Fruit fly (Drosophila melanogaster) whole organism, prepupa: ENCODE measurements around the gene CG5024.

ENCODE experiments used
- Blimp-1 ChIP-seq: fragments of 200-800 bp; sonication (Bioruptor generic); optimal IDR thresholded peaks from 3 replicates; lab custom pipeline; 2017; ENCODE audit warnings: missing biosample characterization, missing genetic modification characterization, mild to moderate bottlenecking, moderate library complexity, missing genetic modification reagents
- CG10631 ChIP-seq: fragments of 200-800 bp; sonication (Bioruptor generic); optimal IDR thresholded peaks from 2 replicates; lab custom pipeline; 2016; ENCODE audit warnings: missing biosample characterization, missing genetic modification characterization
- CG10669 ChIP-seq: fragments of 200-800 bp; sonication (Bioruptor generic); optimal IDR thresholded peaks from 3 replicates; lab custom pipeline; 2018; ENCODE audit warnings: missing biosample characterization, mild to moderate bottlenecking, missing genetic modification characterization, moderate library complexity
- CG11294 ChIP-seq: fragments of 200-800 bp; sonication (Bioruptor generic); IDR thresholded peaks from 2 replicates; pipeline ENCODE4 v1.3.6; 2022; ENCODE audit warnings: missing biosample characterization, missing genetic modification characterization
- CG15336 ChIP-seq: fragments of 200-800 bp; sonication (Bioruptor generic); IDR thresholded peaks from 2 replicates; pipeline ENCODE4 v1.3.6; 2022; ENCODE audit warnings: missing biosample characterization, missing genetic modification characterization
- CG16779 ChIP-seq: fragments of 200-800 bp; sonication (Bioruptor generic); optimal IDR thresholded peaks from 3 replicates; lab custom pipeline; 2017; ENCODE audit warnings: missing biosample characterization, mild to moderate bottlenecking, missing genetic modification characterization
- CG3032 ChIP-seq: fragments of 200-800 bp; optimal IDR thresholded peaks from 2 replicates; lab custom pipeline; 2019; ENCODE audit warnings: missing biosample characterization, mild to moderate bottlenecking, missing genetic modification characterization, moderate library complexity
- CG31627 ChIP-seq: fragments of 200-800 bp; sonication (Bioruptor generic); optimal IDR thresholded peaks from 3 replicates; lab custom pipeline; 2016; ENCODE audit warnings: missing biosample characterization, missing genetic modification characterization
- CG3919 ChIP-seq: fragments of 200-800 bp; sonication (Bioruptor generic); optimal IDR thresholded peaks from 3 replicates; lab custom pipeline; 2016; ENCODE audit warnings: missing biosample characterization, missing genetic modification characterization
- CG4318 ChIP-seq: fragments of 200-800 bp; sonication (Bioruptor generic); optimal IDR thresholded peaks from 3 replicates; lab custom pipeline; 2017; ENCODE audit warnings: missing biosample characterization, mild to moderate bottlenecking, missing genetic modification characterization
- CG6792 ChIP-seq: fragments of 200-800 bp; sonication (Bioruptor generic); optimal IDR thresholded peaks from 3 replicates; lab custom pipeline; 2016; ENCODE audit warnings: missing biosample characterization, missing genetic modification characterization
- CG7368 ChIP-seq: fragments of 200-800 bp; sonication (Bioruptor generic); optimal IDR thresholded peaks from 3 replicates; lab custom pipeline; 2016; ENCODE audit warnings: missing biosample characterization, missing genetic modification characterization
- CG8119 ChIP-seq: fragments of 200-800 bp; sonication (Bioruptor generic); IDR thresholded peaks from 3 replicates; pipeline ENCODE4 v1.3.6; 2022; ENCODE audit warnings: missing biosample characterization, missing genetic modification characterization
- CG9139 ChIP-seq: fragments of 200-800 bp; sonication (Bioruptor generic); optimal IDR thresholded peaks from 3 replicates; lab custom pipeline; 2017; ENCODE audit warnings: missing biosample characterization, mild to moderate bottlenecking, missing genetic modification characterization
- Ets21C ChIP-seq: fragments of 200-800 bp; sonication (Bioruptor generic); optimal IDR thresholded peaks from 3 replicates; lab custom pipeline; 2016; ENCODE audit warnings: missing biosample characterization, missing genetic modification characterization
- Ets96B ChIP-seq: fragments of 200-800 bp; optimal IDR thresholded peaks from 2 replicates; lab custom pipeline; 2019; ENCODE audit warnings: missing biosample characterization, mild to moderate bottlenecking, missing genetic modification characterization, moderate library complexity
- Gug ChIP-seq: fragments of 200-800 bp; sonication (Bioruptor generic); IDR thresholded peaks from 2 replicates; pipeline ENCODE4 v1.3.6; 2022; ENCODE audit warnings: missing biosample characterization, missing genetic modification characterization
- Hr38 ChIP-seq: sonication (Bioruptor generic); optimal IDR thresholded peaks from 2 replicates; lab custom pipeline; 2016; ENCODE audit warnings: missing biosample characterization, missing genetic modification characterization
- Met ChIP-seq: fragments of 200-800 bp; sonication (Bioruptor generic); optimal IDR thresholded peaks from 3 replicates; lab custom pipeline; 2016; ENCODE audit warnings: missing biosample characterization, missing genetic modification characterization
- Smox ChIP-seq: fragments of 200-800 bp; sonication (Bioruptor generic); optimal IDR thresholded peaks from 3 replicates; lab custom pipeline; 2016; ENCODE audit warnings: missing biosample characterization, missing genetic modification characterization
- Sox14 ChIP-seq: fragments of 200-800 bp; sonication (Bioruptor generic); optimal IDR thresholded peaks from 3 replicates; lab custom pipeline; 2016; ENCODE audit warnings: missing biosample characterization, missing genetic modification characterization
- achi ChIP-seq: fragments of 200-800 bp; sonication (Bioruptor generic); optimal IDR thresholded peaks from 3 replicates; lab custom pipeline; 2016; ENCODE audit warnings: missing biosample characterization, missing genetic modification characterization
- acj6 ChIP-seq: fragments of 200-800 bp; sonication (Bioruptor generic); optimal IDR thresholded peaks from 3 replicates; lab custom pipeline; 2016; ENCODE audit warnings: missing biosample characterization, missing genetic modification characterization
- cyc ChIP-seq: fragments of 200-800 bp; sonication (Bioruptor generic); optimal IDR thresholded peaks from 3 replicates; lab custom pipeline; 2016; ENCODE audit warnings: missing biosample characterization, missing genetic modification characterization
- dsx ChIP-seq: fragments of 200-800 bp; optimal IDR thresholded peaks from 3 replicates; lab custom pipeline; 2019; ENCODE audit warnings: missing biosample characterization, mild to moderate bottlenecking, missing genetic modification characterization, moderate library complexity; ENCODE audit not compliant: poor library complexity, severe bottlenecking
- eg ChIP-seq: fragments of 200-800 bp; sonication (Bioruptor generic); IDR thresholded peaks from 3 replicates; pipeline ENCODE4 v1.3.6; 2022; ENCODE audit warnings: missing biosample characterization, missing genetic modification characterization
- esn ChIP-seq: fragments of 200-800 bp; sonication (Bioruptor generic); optimal IDR thresholded peaks from 2 replicates; lab custom pipeline; 2016; ENCODE audit warnings: missing biosample characterization, mild to moderate bottlenecking, missing genetic modification characterization, moderate library complexity
- fd85E ChIP-seq: fragments of 200-800 bp; sonication (Bioruptor generic); optimal IDR thresholded peaks from 3 replicates; lab custom pipeline; 2016; ENCODE audit warnings: missing biosample characterization, missing genetic modification characterization
- fkh ChIP-seq: fragments of 200-800 bp; sonication (Bioruptor generic); optimal IDR thresholded peaks from 3 replicates; lab custom pipeline; 2017; ENCODE audit warnings: missing biosample characterization, mild to moderate bottlenecking, missing genetic modification characterization, moderate library complexity
- lz ChIP-seq: fragments of 200-800 bp; sonication (Bioruptor generic); optimal IDR thresholded peaks from 3 replicates; lab custom pipeline; 2016; ENCODE audit warnings: missing biosample characterization, missing genetic modification characterization
- net ChIP-seq: fragments of 200-800 bp; sonication (Bioruptor generic); optimal IDR thresholded peaks from 3 replicates; lab custom pipeline; 2016; ENCODE audit warnings: missing biosample characterization, missing genetic modification characterization
- pdm3 ChIP-seq: fragments of 200-800 bp; sonication (Bioruptor generic); optimal IDR thresholded peaks from 3 replicates; lab custom pipeline; 2016; ENCODE audit warnings: missing biosample characterization, missing genetic modification characterization
- spab ChIP-seq: fragments of 200-800 bp; sonication (Bioruptor generic); optimal IDR thresholded peaks from 2 replicates; lab custom pipeline; 2017; ENCODE audit warnings: missing biosample characterization, mild to moderate bottlenecking, missing genetic modification characterization, missing genetic modification reagents
- svp ChIP-seq: fragments of 200-800 bp; sonication (Bioruptor generic); peaks from one replicate; lab custom pipeline; 2016; ENCODE audit warnings: missing biosample characterization, missing genetic modification characterization
- topi ChIP-seq: fragments of 200-800 bp; sonication (Bioruptor generic); optimal IDR thresholded peaks from 3 replicates; lab custom pipeline; 2016; ENCODE audit warnings: missing biosample characterization, missing genetic modification characterization

CG5024 gene

DNA sequence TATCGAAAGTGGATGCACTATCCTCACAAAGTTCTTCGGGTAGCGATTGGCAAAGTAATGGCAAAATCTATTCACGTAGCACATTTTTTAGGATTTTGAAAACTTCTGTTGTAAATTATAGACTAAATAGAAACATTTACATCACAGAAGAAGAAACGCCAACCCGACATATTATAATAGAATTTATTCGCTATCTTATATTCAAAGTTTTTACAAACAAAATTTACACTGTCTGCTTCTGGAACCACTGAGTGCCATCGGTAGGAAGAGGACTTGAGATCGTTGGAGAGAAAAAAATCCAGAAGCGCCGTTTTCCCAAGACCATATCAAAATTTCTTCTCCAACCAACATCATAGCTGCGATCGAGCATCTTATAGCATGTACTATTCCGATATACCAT is 33.8 kb upstream of the CG5024 start, which contains the start of gene CG17195:
CG17195 (minus strand) TSS at position 101 of the 400 bp plus-strand sequence.
- TF ChIP-seq Blimp-1 (GFP tag; lab: Kevin White, UChicago) (no peak), CG31627 (GFP tag; lab: Kevin White, UChicago) (no peak), CG3919 (no peak), cyc (GFP tag; lab: Kevin White, UChicago) (no peak), CG10631 (GFP tag; lab: Kevin White, UChicago) (no peak), esn (GFP tag; lab: Kevin White, UChicago) (no peak), Ets96B (no peak), achi (GFP tag; lab: Kevin White, UChicago) (no peak), Smox (no peak), Sox14 (no peak), CG3032 (tag; lab: Kevin White, UChicago) (no peak), lz (GFP tag; lab: Kevin White, UChicago) (no peak)

DNA sequence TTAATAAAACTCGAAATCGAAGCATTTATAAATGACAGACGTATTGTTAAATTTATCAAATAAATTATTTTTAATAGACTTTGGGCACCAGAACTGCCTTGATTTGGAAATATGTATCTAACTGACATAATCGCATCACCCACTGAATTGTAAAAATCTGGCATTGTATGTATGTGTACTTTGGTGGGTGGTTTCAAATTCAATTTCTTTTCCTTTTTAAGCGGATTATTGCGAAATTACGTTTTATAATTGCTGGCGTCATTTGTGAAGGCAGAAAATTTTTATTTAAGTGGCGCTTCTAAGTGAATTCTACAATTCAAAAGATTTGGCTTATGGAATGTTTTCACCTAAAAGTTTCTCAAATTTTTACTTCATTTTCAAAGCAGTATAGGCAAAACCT is 32.7 kb upstream of the CG5024 start, which contains the start of gene CG4956:
CG4956 (minus strand) TSS at position 101 of the 400 bp plus-strand sequence.
- TF ChIP-seq esn (GFP tag; lab: Kevin White, UChicago) (no peak), achi (GFP tag; lab: Kevin White, UChicago) (no peak), Sox14 (no peak), fd85E (GFP tag; lab: Kevin White, UChicago) (no peak), CG6792 (GFP tag; lab: Kevin White, UChicago) (no peak), CG15336 (GFP tag; lab: Robert Waterston, UW) (no peak), CG9139 (GFP tag; lab: Kevin White, UChicago) (no peak), dsx (GFP tag; lab: Kevin White, UChicago) (no peak)
- TF ChIP-seq, all 60 proteins: peak for 0

DNA sequence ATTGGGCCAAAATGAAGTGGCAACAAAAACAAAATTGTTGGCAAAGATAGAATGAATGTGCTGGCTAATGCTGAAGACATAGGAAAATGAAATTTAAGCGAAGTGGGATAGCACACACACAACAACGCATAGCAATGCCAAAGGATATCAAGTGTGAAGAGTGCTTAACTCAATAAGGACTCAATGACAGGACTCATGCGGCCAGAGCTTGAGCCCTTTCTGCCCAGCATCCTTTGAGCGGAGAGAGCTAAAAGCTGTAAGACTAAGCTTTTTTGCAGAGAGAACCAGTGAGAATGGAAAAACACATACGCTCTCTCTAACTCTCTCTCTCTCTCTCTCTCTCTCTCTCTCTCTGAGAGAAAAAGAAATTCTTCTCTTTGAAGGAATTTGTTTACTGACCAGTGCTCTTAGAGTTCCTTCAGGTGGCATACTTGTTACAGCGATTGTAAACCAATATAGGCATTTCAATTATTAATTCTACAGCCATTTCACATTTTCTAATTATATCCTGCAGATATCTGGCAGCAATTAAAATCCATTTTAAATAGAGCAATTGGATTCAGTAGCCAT is 28.0 kb upstream of the CG5024 start:
- TF ChIP-seq eg: no peak
- no peak for TF ChIP-seq Met (GFP tag; lab: Kevin White, UChicago)
- no peak for TF ChIP-seq CG7368 (GFP tag; lab: Kevin White, UChicago)
- TF ChIP-seq net: no peak
- no peak for TF ChIP-seq pdm3 (GFP tag; lab: Kevin White, UChicago)
- no peak for TF ChIP-seq Sox14
- no peak for TF ChIP-seq CG4318 (GFP tag; lab: Kevin White, UChicago)
- TF ChIP-seq CG10669 (GFP tag; lab: Kevin White, UChicago): no peak
- no peak for TF ChIP-seq CG9139 (GFP tag; lab: Kevin White, UChicago)
- TF ChIP-seq dsx (GFP tag; lab: Kevin White, UChicago): no peak
- TF ChIP-seq Ets21C (GFP tag; lab: Kevin White, UChicago): no peak
- TF ChIP-seq CG31627 (GFP tag; lab: Kevin White, UChicago): no peak

DNA sequence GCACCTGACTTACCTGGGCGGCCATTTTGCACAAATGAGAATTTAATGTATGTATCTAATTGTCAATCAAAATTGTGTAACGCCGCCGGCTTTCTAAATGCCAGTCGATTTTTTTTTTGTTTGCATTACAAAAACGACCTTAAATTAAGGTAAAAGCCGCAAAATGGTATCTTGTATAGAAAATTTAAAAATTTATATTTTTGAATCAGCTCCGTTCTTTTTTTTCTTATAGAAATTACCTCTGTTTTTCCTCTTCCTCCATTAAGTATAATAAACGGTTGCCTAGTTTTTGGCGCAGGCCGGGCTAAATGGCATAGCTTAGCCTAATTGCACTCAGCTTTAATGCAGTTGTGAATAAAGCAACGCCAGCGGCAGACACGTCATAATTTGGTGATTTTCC is 23.7 kb upstream of the CG5024 start, which contains the start of gene CG4960:
CG4960 (minus strand) TSS at position 101 of the 400 bp plus-strand sequence.
- TF ChIP-seq svp (GFP tag; lab: Kevin White, UChicago) (no peak), CG15336 (GFP tag; lab: Robert Waterston, UW) (no peak), acj6 (GFP tag; lab: Kevin White, UChicago) (no peak), CG7368 (GFP tag; lab: Kevin White, UChicago) (no peak), CG16779 (tag; lab: Kevin White, UChicago) (no peak), fkh (no peak), CG3032 (tag; lab: Kevin White, UChicago) (no peak), CG8119 (GFP tag; lab: Robert Waterston, UW) (no peak), Gug (no peak), dsx (GFP tag; lab: Kevin White, UChicago) (no peak), Hr38 (GFP tag; lab: Kevin White, UChicago) (no peak), Met (GFP tag; lab: Kevin White, UChicago) (no peak), CG4318 (GFP tag; lab: Kevin White, UChicago) (no peak), fd85E (GFP tag; lab: Kevin White, UChicago) (no peak), topi (GFP tag; lab: Kevin White, UChicago) (no peak), spab (GFP tag; lab: Kevin White, UChicago) (no peak), CG11294 (GFP tag; lab: Robert Waterston, UW) (no peak), CG10631 (GFP tag; lab: Kevin White, UChicago) (no peak)
